Worm (Caenorhabditis elegans) whole organism, L1 larva: ENCODE data around the gene C16C10.9.

Experiments
- C04F5.9 ChIP-seq: sonication (generic microtip); optimal IDR thresholded peaks from 2 replicates; lab custom pipeline; 2016; ENCODE audit warnings: missing genetic modification characterization, missing compliant biosample characterization
- C16A3.4 ChIP-seq: fragments of 150-350 bp; optimal IDR thresholded peaks from 2 replicates; lab custom pipeline; 2014; ENCODE audit warnings: missing biosample characterization, missing genetic modification characterization
- C34B4.2 ChIP-seq: sonication (generic microtip); optimal IDR thresholded peaks from 2 replicates; lab custom pipeline; 2017; ENCODE audit warnings: mild to moderate bottlenecking, missing genetic modification characterization, missing compliant biosample characterization
- Y116A8C.19 ChIP-seq: sonication (generic microtip); optimal IDR thresholded peaks from 2 replicates; lab custom pipeline; 2016; ENCODE audit warnings: missing compliant biosample characterization, missing genetic modification characterization, borderline replicate concordance
- blmp-1 ChIP-seq: fragments of 150-350 bp; optimal IDR thresholded peaks from 2 replicates; lab custom pipeline; 2014; ENCODE audit warnings: missing biosample characterization, missing genetic modification characterization
- ceh-63 ChIP-seq: fragments of 200-800 bp; sonication (Bioruptor generic); optimal IDR thresholded peaks from 2 replicates; lab custom pipeline; 2018; ENCODE audit warnings: mild to moderate bottlenecking, missing genetic modification characterization, missing compliant biosample characterization
- ceh-8 ChIP-seq: fragments of 200-800 bp; sonication (Bioruptor generic); optimal IDR thresholded peaks from 2 replicates; lab custom pipeline; 2018; ENCODE audit warnings: mild to moderate bottlenecking, missing genetic modification characterization, moderate library complexity, missing compliant biosample characterization
- ceh-90 ChIP-seq: sonication (generic microtip); optimal IDR thresholded peaks from 2 replicates; lab custom pipeline; 2016; ENCODE audit warnings: missing genetic modification characterization, missing compliant biosample characterization
- dpl-1 ChIP-seq, 3 experiments: fragments of 150-350 bp in 2 of 3; sonication (generic microtip) in 1 of 3; optimal IDR thresholded peaks; 2 replicates each; lab custom pipeline; 2014 to 2017; ENCODE audit warnings: missing biosample characterization in 3 of 3, missing genetic modification characterization in 3 of 3, missing genetic modification reagents in 3 of 3
- efl-3 ChIP-seq: fragments of 200-800 bp; sonication (Bioruptor generic); optimal IDR thresholded peaks from 2 replicates; lab custom pipeline; 2018; ENCODE audit warnings: mild to moderate bottlenecking, missing genetic modification characterization, missing compliant biosample characterization
- egl-27 ChIP-seq, 2 experiments: fragments of 150-350 bp in 1 of 2; sonication (generic microtip); optimal IDR thresholded peaks; 3 replicates each; lab custom pipeline; 2017 to 2018; ENCODE audit warnings: missing biosample characterization in 2 of 2, missing genetic modification characterization in 2 of 2, missing genetic modification reagents in 2 of 2
- elt-2 ChIP-seq: sonication (generic microtip); optimal IDR thresholded peaks from 2 replicates; lab custom pipeline; 2016; ENCODE audit warnings: missing genetic modification characterization, mild to moderate bottlenecking, inconsistent platforms, missing compliant biosample characterization, missing genetic modification reagents
- elt-3 ChIP-seq, 6 experiments: fragments of 150-350 bp in 1 of 6; sonication (generic microtip); optimal IDR thresholded peaks; 2 replicates each; lab custom pipeline; 2017 to 2018; ENCODE audit warnings: missing biosample characterization in 6 of 6, missing genetic modification characterization in 6 of 6, inconsistent platforms in 1 of 6
- ets-5 ChIP-seq: fragments of 200-800 bp; sonication (Bioruptor generic); IDR thresholded peaks from 2 replicates; pipeline ENCODE4 v1.3.6; 2022; ENCODE audit warnings: missing genetic modification characterization, missing compliant biosample characterization
- fkh-8 ChIP-seq: sonication (generic microtip); optimal IDR thresholded peaks from 2 replicates; lab custom pipeline; 2016; ENCODE audit warnings: mild to moderate bottlenecking, missing genetic modification characterization, missing compliant biosample characterization
- fos-1 ChIP-seq: fragments of 150-350 bp; optimal IDR thresholded peaks from 2 replicates; lab custom pipeline; 2014; ENCODE audit warnings: missing biosample characterization, missing genetic modification characterization
- grh-1 ChIP-seq: fragments of 200-800 bp; sonication (Bioruptor generic); IDR thresholded peaks from 2 replicates; pipeline ENCODE4 v1.3.6; 2022; ENCODE audit warnings: missing genetic modification reagents, missing genetic modification characterization, missing compliant biosample characterization
- hlh-17 ChIP-seq: fragments of 200-800 bp; sonication (Bioruptor generic); optimal IDR thresholded peaks from 2 replicates; lab custom pipeline; 2018; ENCODE audit warnings: missing genetic modification characterization, mild to moderate bottlenecking, missing compliant biosample characterization, moderate library complexity, borderline replicate concordance
- hlh-4 ChIP-seq: sonication (generic microtip); optimal IDR thresholded peaks from 2 replicates; lab custom pipeline; 2016; ENCODE audit warnings: mild to moderate bottlenecking, missing genetic modification characterization, missing compliant biosample characterization
- hpl-2 ChIP-seq: fragments of 150-350 bp; optimal IDR thresholded peaks from 2 replicates; lab custom pipeline; 2014; ENCODE audit warnings: missing biosample characterization, missing genetic modification reagents, missing genetic modification characterization
- lin-13 ChIP-seq: fragments of 150-350 bp; optimal IDR thresholded peaks from 2 replicates; lab custom pipeline; 2014; ENCODE audit warnings: missing biosample characterization, missing genetic modification reagents, missing genetic modification characterization
- lin-15B ChIP-seq: fragments of 150-350 bp; sonication (generic microtip); optimal IDR thresholded peaks from 3 replicates; lab custom pipeline; 2014; ENCODE audit warnings: missing biosample characterization, missing genetic modification characterization
- lin-35 ChIP-seq, 2 experiments: fragments of 150-350 bp; optimal IDR thresholded peaks; 2 replicates each; lab custom pipeline; 2014; ENCODE audit warnings: missing biosample characterization in 2 of 2, missing genetic modification characterization in 2 of 2, missing genetic modification reagents in 2 of 2
- lin-39 ChIP-seq: fragments of 150-350 bp; optimal IDR thresholded peaks from 2 replicates; lab custom pipeline; 2014; ENCODE audit warnings: missing biosample characterization, missing genetic modification reagents, missing genetic modification characterization
- lsy-2 ChIP-seq, 2 experiments: fragments of 150-350 bp; optimal IDR thresholded peaks; 2 replicates each; lab custom pipeline; 2014; ENCODE audit warnings: missing biosample characterization in 2 of 2, missing genetic modification characterization in 2 of 2
- mef-2 ChIP-seq: fragments of 150-350 bp; optimal IDR thresholded peaks from 2 replicates; lab custom pipeline; 2014; ENCODE audit warnings: missing biosample characterization, missing genetic modification characterization
- mep-1 ChIP-seq: fragments of 150-350 bp; optimal IDR thresholded peaks from 2 replicates; lab custom pipeline; 2014; ENCODE audit warnings: missing biosample characterization, missing genetic modification characterization
- nhr-28 ChIP-seq: fragments of 150-350 bp; optimal IDR thresholded peaks from 2 replicates; lab custom pipeline; 2014; ENCODE audit warnings: missing biosample characterization, missing genetic modification characterization
- nhr-47 ChIP-seq: sonication (generic microtip); optimal IDR thresholded peaks from 2 replicates; lab custom pipeline; 2016; ENCODE audit warnings: mild to moderate bottlenecking, missing genetic modification characterization, moderate library complexity, missing compliant biosample characterization
- nhr-85 ChIP-seq: sonication (generic microtip); peaks from one replicate; lab custom pipeline; 2016; ENCODE audit warnings: missing genetic modification characterization, inconsistent platforms, missing compliant biosample characterization
- pax-3 ChIP-seq: fragments of 200-800 bp; sonication (Bioruptor generic); optimal IDR thresholded peaks from 2 replicates; lab custom pipeline; 2018; ENCODE audit warnings: mild to moderate bottlenecking, missing genetic modification characterization, moderate library complexity, missing compliant biosample characterization
- skn-1 ChIP-seq: fragments of 150-350 bp; optimal IDR thresholded peaks from 2 replicates; lab custom pipeline; 2014; ENCODE audit warnings: missing biosample characterization, missing genetic modification characterization
- sox-4 ChIP-seq: sonication (generic microtip); optimal IDR thresholded peaks from 2 replicates; lab custom pipeline; 2016; ENCODE audit warnings: missing genetic modification characterization, missing compliant biosample characterization
- swsn-7 ChIP-seq: sonication (generic microtip); optimal IDR thresholded peaks from 2 replicates; lab custom pipeline; 2016; ENCODE audit warnings: missing genetic modification characterization, missing compliant biosample characterization
- tbx-2 ChIP-seq: sonication (generic microtip); optimal IDR thresholded peaks from 2 replicates; lab custom pipeline; 2016; ENCODE audit warnings: missing genetic modification characterization, missing compliant biosample characterization
- tlp-1 ChIP-seq: fragments of 150-350 bp; optimal IDR thresholded peaks from 2 replicates; lab custom pipeline; 2014; ENCODE audit warnings: missing biosample characterization, missing genetic modification characterization
- unc-30 ChIP-seq: sonication (generic microtip); optimal IDR thresholded peaks from 2 replicates; lab custom pipeline; 2017; ENCODE audit warnings: missing biosample characterization, missing genetic modification characterization
- unc-62 ChIP-seq: fragments of 150-350 bp; optimal IDR thresholded peaks from 2 replicates; lab custom pipeline; 2014; ENCODE audit warnings: missing biosample characterization, missing genetic modification reagents, missing genetic modification characterization
- unc-86 ChIP-seq: sonication (generic microtip); optimal IDR thresholded peaks from 2 replicates; lab custom pipeline; 2016; ENCODE audit warnings: missing genetic modification characterization, missing compliant biosample characterization
- vab-15 ChIP-seq: sonication (generic microtip); optimal IDR thresholded peaks from 2 replicates; lab custom pipeline; 2017; ENCODE audit warnings: missing genotype, mild to moderate bottlenecking, missing genetic modification characterization, missing compliant biosample characterization
- xbp-1 ChIP-seq: sonication (generic microtip); optimal IDR thresholded peaks from 2 replicates; lab custom pipeline; 2016; ENCODE audit warnings: missing genetic modification characterization, missing compliant biosample characterization
- zag-1 ChIP-seq: fragments of 150-350 bp; optimal IDR thresholded peaks from 2 replicates; lab custom pipeline; 2014; ENCODE audit warnings: missing biosample characterization, missing genetic modification characterization
- zip-4 ChIP-seq: fragments of 200-800 bp; sonication (Bioruptor generic); optimal IDR thresholded peaks from 2 replicates; lab custom pipeline; 2018; ENCODE audit warnings: mild to moderate bottlenecking, missing genetic modification characterization, moderate library complexity, missing compliant biosample characterization
- ztf-11 ChIP-seq, 2 experiments: sonication (generic microtip); optimal IDR thresholded peaks; 2 replicates each; lab custom pipeline; 2016 to 2017; ENCODE audit warnings: missing genetic modification characterization in 2 of 2, missing biosample characterization in 1 of 2, missing compliant biosample characterization in 1 of 2

The C16C10.9 gene

ce11 chrIII:4157298-4157697 is at the start of gene C16C10.9:
C16C10.9 (minus strand) TSS chrIII:4157398.
- TF ChIP-seq elt-3 (tag; optimal IDR thresholded peaks at IDR 0.05; lab: Kevin White, UChicago) (no peak), C04F5.9 (tag; lab: Kevin White, UChicago) (no peak), ets-5 (no peak), swsn-7 (no peak), zag-1 (tag; lab: Kevin White, UChicago) (no peak), mef-2 (tag; lab: Kevin White, UChicago) (no peak), zip-4 (GFP tag; lab: Kevin White, UChicago) (no peak), fkh-8 (tag; lab: Kevin White, UChicago) (no peak), unc-62 (GFP tag; lab: Kevin White, UChicago) (no peak)

DNA sequence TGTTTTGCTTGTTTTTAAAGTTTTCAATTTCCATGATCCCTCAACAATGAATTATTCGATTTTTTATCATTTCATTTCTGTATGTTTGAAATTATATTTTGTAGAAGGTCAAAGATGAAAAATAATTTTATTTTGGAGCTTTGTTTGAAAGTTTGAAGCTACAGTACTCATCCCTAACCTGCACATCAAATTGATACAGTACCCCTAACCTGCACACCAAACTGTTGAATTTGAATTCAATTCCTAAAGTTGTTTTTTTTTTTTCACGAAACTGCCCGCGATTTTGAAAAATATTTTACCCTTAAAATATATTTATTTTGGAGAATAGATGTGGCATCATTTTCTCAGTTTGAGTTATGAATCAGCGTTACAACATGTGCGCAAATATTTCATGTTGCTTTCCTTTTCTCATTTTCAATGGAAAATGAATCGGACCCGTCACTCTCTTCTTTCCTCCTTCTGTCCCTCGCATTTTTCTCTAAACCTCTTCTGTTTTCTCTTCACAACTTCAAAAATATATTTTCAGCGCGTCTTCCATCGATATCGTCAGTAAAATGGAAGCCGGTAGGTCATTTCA is 48.6 kb upstream of the C16C10.9 start, which contains the start of gene R74.8:
Gene R74.8, plus strand, starts transcription at position 527 of the 577 bp plus-strand sequence.
- TF ChIP-seq blmp-1 (peak; percentile 28), C16A3.4 (tag; lab: Kevin White, UChicago) (no peak), lsy-2 (tag; optimal IDR thresholded peaks at IDR 0.05; lab: Kevin White, UChicago) (peak in 1 of 2 experiments; percentile 63)

ce11 chrIII:4204964-4205363 is 47.8 kb upstream of the C16C10.9 start:
- TF ChIP-seq ceh-90 (no peak), nhr-85 (no peak), tbx-2 (tag; lab: Kevin White, UChicago) (no peak), skn-1 (tag; lab: Kevin White, UChicago) (no peak), C04F5.9 (tag; lab: Kevin White, UChicago) (no peak), unc-30 (tag; lab: Kevin White, UChicago) (no peak), sox-4 (tag; lab: Kevin White, UChicago) (no peak), nhr-47 (tag; lab: Kevin White, UChicago) (no peak), fos-1 (no peak), zip-4 (GFP tag; lab: Kevin White, UChicago) (no peak), egl-27 (tag; optimal IDR thresholded peaks at IDR 0.05; lab: Kevin White, UChicago) (no peak), xbp-1 (tag; lab: Kevin White, UChicago) (no peak), pax-3 (no peak), hlh-4 (tag; lab: Kevin White, UChicago) (no peak), lin-13 (GFP tag; lab: Kevin White, UChicago) (no peak), Y116A8C.19 (tag; lab: Kevin White, UChicago) (no peak), hpl-2 (GFP tag; lab: Kevin White, UChicago) (no peak)

ce11 chrIII:4204072-4204471 is 46.9 kb upstream of the C16C10.9 start, which contains the start of the genes pelo-1 and R74.7:
pelo-1 (minus strand) TSS chrIII:4204222.
R74.7 (plus strand) TSS chrIII:4204429.
- TF ChIP-seq xbp-1 (tag; lab: Kevin White, UChicago) (no peak), hpl-2 (GFP tag; lab: Kevin White, UChicago) (no peak), hlh-17 (GFP tag; lab: Kevin White, UChicago) (no peak), blmp-1 (peak; percentile 29), nhr-28 (tag; lab: Kevin White, UChicago) (no peak), efl-3 (GFP tag; lab: Kevin White, UChicago) (no peak), ceh-63 (GFP tag; lab: Kevin White, UChicago) (no peak), ztf-11 (tag; optimal IDR thresholded peaks at IDR 0.05; lab: Kevin White, UChicago) (no peak), unc-86 (tag; lab: Kevin White, UChicago) (no peak), lsy-2 (tag; optimal IDR thresholded peaks at IDR 0.05; lab: Kevin White, UChicago) (peak in 1 of 2 experiments; percentile 66), tlp-1 (tag; lab: Kevin White, UChicago) (no peak), sox-4 (tag; lab: Kevin White, UChicago) (no peak), unc-30 (tag; lab: Kevin White, UChicago) (no peak), vab-15 (tag; lab: Kevin White, UChicago) (no peak), egl-27 (tag; optimal IDR thresholded peaks at IDR 0.05; lab: Kevin White, UChicago) (no peak), lin-13 (GFP tag; lab: Kevin White, UChicago) (no peak), zip-4 (GFP tag; lab: Kevin White, UChicago) (peak; percentile 82), mep-1 (tag; lab: Kevin White, UChicago) (peak; percentile 36), lin-15B (tag; lab: Kevin White, UChicago) (peak; percentile 21), ceh-8 (GFP tag; lab: Kevin White, UChicago) (no peak), zag-1 (tag; lab: Kevin White, UChicago) (no peak), nhr-85 (no peak), elt-2 (tag; lab: Kevin White, UChicago) (no peak), lin-39 (tag; lab: Kevin White, UChicago) (peak; percentile 8), C34B4.2 (tag; lab: Kevin White, UChicago) (no peak), dpl-1 (GFP tag; optimal IDR thresholded peaks at IDR 0.05; lab: Kevin White, UChicago) (peak in 1 of 3 experiments; percentile 29), skn-1 (tag; lab: Kevin White, UChicago) (peak; percentile 79), nhr-47 (tag; lab: Kevin White, UChicago) (peak; percentile 38), grh-1 (GFP tag; lab: Robert Waterston, UW) (no peak), lin-35 (GFP tag; optimal IDR thresholded peaks at IDR 0.05; lab: Kevin White, UChicago) (peak in 1 of 2 experiments; percentile 47)
